Worm (Caenorhabditis elegans): ENCODE measurements around the gene Y26G10.5.
A peak's percentile ranks its signal among the peaks of the same experiment; 100 is the strongest.

Y26G10.5 gene

ce11 chrV:17732516-17732915 is 31.9 kb upstream of the Y26G10.5 start, which contains the start of gene twk-42:
twk-42 (minus strand) TSS chrV:17732616.
- TF ChIP-seq zag-1 (tag; optimal IDR thresholded peaks at IDR 0.05) (no peak), peb-1 (tag; optimal IDR thresholded peaks at IDR 0.05) (no peak), sem-4 (tag; optimal IDR thresholded peaks at IDR 0.05) (no peak), nhr-129 (tag; optimal IDR thresholded peaks at IDR 0.05) (no peak), nhr-237 (tag; optimal IDR thresholded peaks at IDR 0.05) (no peak), mbf-1 (tag; optimal IDR thresholded peaks at IDR 0.05) (no peak), elt-1 (tag; optimal IDR thresholded peaks at IDR 0.05) (no peak)

- TF ChIP-seq nhr-129 (tag; optimal IDR thresholded peaks at IDR 0.05) (peak; percentile 8), sma-9 (GFP tag; optimal IDR thresholded peaks at IDR 0.05) (peak; percentile 23), sma-9 (tag; optimal IDR thresholded peaks at IDR 0.05) (no peak), mab-5 (tag; optimal IDR thresholded peaks at IDR 0.05) (peak; percentile 37), gmeb-1 (tag; optimal IDR thresholded peaks at IDR 0.05) (no peak), R02D3.7 (tag; optimal IDR thresholded peaks at IDR 0.05) (no peak)
Observed at ce11 chrV:17728757-17729156, 28.1 kb upstream of the Y26G10.5 start.

- TF ChIP-seq ztf-1 (GFP tag; conservative IDR thresholded peaks at IDR 0.05) (no peak), ceh-82 (tag; optimal IDR thresholded peaks at IDR 0.05) (no peak), unc-39 (tag; optimal IDR thresholded peaks at IDR 0.05) (no peak), ZK546.5 (tag; optimal IDR thresholded peaks at IDR 0.05) (no peak), elt-1 (tag; optimal IDR thresholded peaks at IDR 0.05) (no peak), C34F6.9 (tag; optimal IDR thresholded peaks at IDR 0.05) (no peak), zag-1 (tag; optimal IDR thresholded peaks at IDR 0.05) (no peak), nhr-12 (tag; optimal IDR thresholded peaks at IDR 0.05) (no peak), ztf-11 (tag; optimal IDR thresholded peaks at IDR 0.05) (no peak), gmeb-1 (tag; optimal IDR thresholded peaks at IDR 0.05) (no peak), nhr-237 (tag; optimal IDR thresholded peaks at IDR 0.05) (no peak), skn-1 (tag; optimal IDR thresholded peaks at IDR 0.05) (no peak), lin-11 (tag; optimal IDR thresholded peaks at IDR 0.05) (no peak), elt-3 (tag; optimal IDR thresholded peaks at IDR 0.05) (no peak)
Observed at ce11 chrV:17728336-17728735, 27.7 kb upstream of the Y26G10.5 start.

DNA sequence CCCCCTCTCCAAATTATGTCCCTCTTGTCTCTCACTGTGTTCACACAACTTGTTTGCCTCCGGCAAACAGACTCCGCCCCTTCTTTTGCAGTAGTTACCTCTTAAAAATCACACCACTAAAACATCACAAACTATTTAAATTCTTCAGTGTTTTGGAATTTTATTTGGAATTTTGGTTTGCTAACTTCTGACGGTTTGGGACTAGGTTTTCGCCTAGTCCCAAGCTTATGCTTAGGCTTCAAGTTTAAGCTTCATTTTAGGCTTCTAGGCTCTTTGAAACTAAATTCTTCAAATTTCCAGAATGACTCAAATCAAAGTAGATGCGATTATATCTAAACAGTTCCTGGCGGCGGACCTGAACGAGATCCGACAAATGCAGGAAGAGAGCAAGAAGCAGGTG is 24.1 kb upstream of the Y26G10.5 start, which contains the start of gene fat-5:
fat-5 (plus strand) TSS at position 301 of the 400 bp plus-strand sequence.
- TF ChIP-seq ceh-16 (tag; optimal IDR thresholded peaks at IDR 0.05) (no peak), ama-1 (optimal IDR thresholded peaks at IDR 0.05) (no peak), nhr-10 (tag; optimal IDR thresholded peaks at IDR 0.05) (no peak), nhr-77 (tag; optimal IDR thresholded peaks at IDR 0.05) (no peak), ZK546.5 (tag; optimal IDR thresholded peaks at IDR 0.05) (no peak), lin-13 (GFP tag; optimal IDR thresholded peaks at IDR 0.05) (no peak), elt-3 (tag; optimal IDR thresholded peaks at IDR 0.05) (no peak)

ce11 chrV:17723142-17723781 is 22.6 kb upstream of the Y26G10.5 start:
- no peak for TF ChIP-seq lsy-2 (tag; optimal IDR thresholded peaks at IDR 0.05)
- no peak for TF ChIP-seq dmd-4 (tag; optimal IDR thresholded peaks at IDR 0.05)
- no peak for TF ChIP-seq unc-55 (GFP tag; optimal IDR thresholded peaks at IDR 0.05)

DNA sequence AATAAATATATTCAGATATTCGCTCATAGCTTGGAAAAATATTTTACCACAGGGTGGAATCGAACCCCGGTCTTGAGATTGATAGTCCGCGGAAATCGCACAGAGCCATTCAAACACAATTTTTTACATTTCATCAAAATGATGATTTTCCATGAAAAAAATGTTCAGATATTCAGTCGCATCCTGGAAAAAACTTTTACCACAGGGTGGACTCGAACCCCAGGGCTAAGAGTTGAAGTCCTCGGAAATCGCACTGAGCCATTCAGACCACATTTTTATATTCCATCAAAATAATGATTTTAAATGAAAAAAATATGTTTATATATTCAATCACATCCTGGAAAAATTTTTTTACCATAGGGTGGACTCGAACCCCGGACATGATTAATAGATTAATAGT is 21.9 kb upstream of the Y26G10.5 start:
- no peak for TF ChIP-seq blmp-1 (tag; optimal IDR thresholded peaks at IDR 0.05; ENCODE audit: insufficient read depth)
- no peak for TF ChIP-seq aly-2 (tag; optimal IDR thresholded peaks at IDR 0.05)
- no peak for TF ChIP-seq nhr-23 (tag; optimal IDR thresholded peaks at IDR 0.05)
- no peak for TF ChIP-seq nhr-10 (tag; optimal IDR thresholded peaks at IDR 0.05)
- no peak for TF ChIP-seq sem-4 (tag; optimal IDR thresholded peaks at IDR 0.05)
- TF ChIP-seq elt-3 (tag; optimal IDR thresholded peaks at IDR 0.05) = no peak
- no peak for TF ChIP-seq sma-9 (GFP tag; optimal IDR thresholded peaks at IDR 0.05)
- TF ChIP-seq sma-9 (tag; optimal IDR thresholded peaks at IDR 0.05) = no peak
- TF ChIP-seq fos-1 (tag; optimal IDR thresholded peaks at IDR 0.05) = no peak
- TF ChIP-seq nhr-25 (tag; optimal IDR thresholded peaks at IDR 0.05) = no peak
- no peak for TF ChIP-seq ztf-4 (tag; optimal IDR thresholded peaks at IDR 0.05)
- TF ChIP-seq unc-55 (GFP tag; optimal IDR thresholded peaks at IDR 0.05) = no peak
- no peak for TF ChIP-seq mdl-1 (tag; optimal IDR thresholded peaks at IDR 0.05)
- no peak for TF ChIP-seq nhr-77 (tag; optimal IDR thresholded peaks at IDR 0.05)
